Worm (Caenorhabditis elegans) whole organism, dauer: ENCODE data around the gene str-1.

Experiments
- unc-62 ChIP-seq: sonication (generic microtip); optimal IDR thresholded peaks from 2 replicates; lab custom pipeline; 2017; ENCODE audit warnings: missing biosample characterization, missing genetic modification reagents, missing genetic modification characterization

str-1 gene

ce11 chrIV:7167983-7168760 lies 5.4 kb upstream of the str-1 start, which contains the start of gene skr-16:
TSS of gene skr-16 (plus strand) at chrIV:7168710.
- TF ChIP-seq unc-62 (GFP tag; lab: Kevin White, UChicago): no peak

ce11 chrIV:7171222-7171621 lies 2.4 kb upstream of the str-1 start, which contains the start of gene str-220:
TSS of gene str-220 (minus strand) at chrIV:7171322.
- TF ChIP-seq unc-62 (GFP tag; lab: Kevin White, UChicago): no peak

DNA sequence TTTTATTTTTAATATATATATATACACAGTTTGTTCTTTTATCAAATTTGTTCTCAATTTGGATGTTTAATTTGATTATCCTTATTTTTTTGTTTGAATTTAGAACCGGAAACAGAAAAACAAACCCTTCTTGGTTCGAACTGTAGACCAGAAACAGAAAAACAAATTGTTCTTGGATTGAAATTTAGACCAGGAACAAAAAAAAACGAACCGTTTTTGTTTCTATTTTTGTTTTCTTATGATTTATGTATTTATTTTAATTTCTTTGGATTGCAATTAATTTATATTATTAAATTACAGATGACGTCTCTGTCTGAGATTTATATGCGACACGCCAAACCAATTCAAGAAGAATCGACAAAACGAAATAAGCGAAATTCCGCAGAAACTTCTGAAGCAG lies 1.8 kb downstream of the str-1 start, which contains the start of gene C42D4.19:
Gene C42D4.19, plus strand, starts transcription at position 301 of the 400 bp plus-strand sequence.
- no peak for TF ChIP-seq unc-62 (GFP tag; lab: Kevin White, UChicago)

- TF ChIP-seq unc-62 (GFP tag; lab: Kevin White, UChicago): no peak
Observed at ce11 chrIV:7176887-7177286, 3.3 kb downstream of the str-1 start, which contains the start of gene str-44. TSS of gene str-44 (plus strand) at chrIV:7177187.

ce11 chrIV:7178942-7179341 lies 5.4 kb downstream of the str-1 start, which contains the start of gene C42D4.3:
TSS of gene C42D4.3 (plus strand) at chrIV:7179239.
- no peak for TF ChIP-seq unc-62 (GFP tag; lab: Kevin White, UChicago)

ce11 chrIV:7180304-7180703 lies 6.7 kb downstream of the str-1 start, which contains the start of gene cest-10:
TSS of gene cest-10 (plus strand) at chrIV:7180557.
- TF ChIP-seq unc-62 (GFP tag; lab: Kevin White, UChicago): no peak

DNA sequence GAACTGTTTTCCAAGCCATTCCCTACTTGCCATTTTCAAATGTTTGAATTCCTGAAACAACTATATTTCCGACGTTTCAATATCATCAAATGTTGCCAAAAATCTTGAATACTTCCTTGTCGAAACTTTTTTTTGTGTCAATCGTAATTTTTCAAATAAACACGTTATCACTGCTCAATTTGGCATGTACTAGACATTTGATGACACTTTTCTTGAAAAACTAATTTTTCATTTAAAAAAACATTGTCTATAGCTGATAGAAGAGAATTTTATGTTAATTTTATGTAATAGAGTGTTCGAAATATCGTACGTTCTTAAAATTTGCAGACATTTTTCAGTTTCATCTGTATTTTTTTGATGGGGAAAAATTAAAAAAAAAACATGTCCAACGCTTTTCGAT lies 9.2 kb downstream of the str-1 start:
- no peak for TF ChIP-seq unc-62 (GFP tag; lab: Kevin White, UChicago)

DNA sequence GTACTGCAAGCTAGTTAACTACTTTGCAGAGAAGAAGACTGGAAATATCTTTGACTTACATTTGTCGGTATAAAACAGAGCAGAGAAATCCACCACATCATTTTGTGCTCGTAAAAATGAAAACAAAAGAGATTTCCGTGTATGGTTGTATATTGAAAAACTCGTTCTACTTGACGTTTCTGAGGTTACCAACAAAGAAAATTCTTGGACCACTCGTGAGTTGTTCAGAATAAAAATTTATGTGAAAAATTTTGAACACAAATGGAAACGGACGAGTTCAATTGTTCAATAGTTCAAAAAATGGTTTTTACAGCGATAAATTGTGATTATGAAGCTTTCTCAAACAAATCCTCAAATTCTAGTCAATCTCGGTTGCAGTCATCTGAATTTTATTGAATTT lies 11.0 kb downstream of the str-1 start, which contains the start of gene clec-179:
Gene clec-179, minus strand, starts transcription at position 101 of the 400 bp plus-strand sequence.
- no peak for TF ChIP-seq unc-62 (GFP tag; lab: Kevin White, UChicago)

DNA sequence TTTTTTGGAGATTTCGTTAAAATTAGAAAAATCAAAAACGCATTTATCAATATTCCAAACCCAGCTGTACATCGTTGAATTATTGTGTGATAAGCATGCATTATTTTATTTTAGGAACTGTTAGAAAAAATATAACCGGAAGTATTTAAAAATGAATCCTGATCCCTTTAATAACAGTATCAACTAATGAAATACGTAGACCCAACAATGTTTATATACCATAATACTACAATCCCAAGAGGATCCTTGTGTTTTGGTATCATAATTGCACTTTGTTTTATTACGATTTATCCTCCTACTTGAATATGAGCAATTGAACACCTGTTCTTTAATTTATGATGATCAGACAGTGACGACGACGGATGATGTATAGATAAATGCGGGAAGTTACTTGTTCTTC lies 13.2 kb downstream of the str-1 start, which contains the start of gene str-249:
Gene str-249, minus strand, starts transcription at position 101 of the 400 bp plus-strand sequence.
- no peak for TF ChIP-seq unc-62 (GFP tag; lab: Kevin White, UChicago)

ce11 chrIV:7188030-7188429 lies 14.4 kb downstream of the str-1 start, which contains the start of gene C42D4.13:
TSS of gene C42D4.13 (minus strand) at chrIV:7188130.
- TF ChIP-seq unc-62 (GFP tag; lab: Kevin White, UChicago): no peak

DNA sequence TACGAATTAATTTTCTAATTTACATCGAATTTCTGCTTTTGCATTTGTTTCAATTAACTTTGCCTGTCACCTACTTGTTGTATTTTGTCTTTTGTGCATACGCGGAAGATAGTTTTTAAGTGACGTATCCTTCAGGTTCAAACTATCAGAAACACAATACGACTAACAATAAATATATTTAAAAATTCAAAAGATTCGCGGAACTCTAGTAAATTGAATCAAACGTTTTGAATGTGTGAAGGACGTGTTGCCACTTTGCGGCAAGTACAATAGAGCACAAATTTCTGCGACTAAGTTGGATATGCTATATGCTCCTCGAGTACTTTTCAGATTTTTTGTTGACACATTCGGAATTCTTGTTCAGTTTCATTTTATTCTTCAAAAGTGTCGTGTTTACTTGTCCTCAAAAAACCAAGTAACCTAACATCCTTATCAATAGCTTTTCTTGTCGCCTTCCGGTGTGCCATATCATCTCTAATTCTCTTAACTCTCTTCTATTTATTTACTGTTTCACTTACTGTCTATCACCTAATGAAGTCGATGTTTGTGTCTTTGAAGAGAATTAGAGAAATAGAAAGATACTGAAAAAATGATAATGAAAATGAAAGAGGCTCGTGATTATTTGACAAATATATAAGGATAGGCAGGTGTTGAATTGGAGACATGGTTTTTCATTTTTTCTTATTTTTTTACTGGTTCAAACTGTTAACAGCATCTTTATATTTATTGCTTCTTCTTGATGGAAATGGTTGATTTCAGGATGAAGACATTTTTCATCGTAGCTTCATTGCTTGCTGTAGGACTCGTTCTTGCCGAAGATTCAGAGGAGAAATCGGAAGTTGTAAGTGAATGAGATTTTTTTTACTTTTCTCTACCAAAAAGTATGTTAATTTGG lies 15.2 kb downstream of the str-1 start, which contains the start of gene srlf-7:
Gene srlf-7, plus strand, starts transcription at position 760 of the 895 bp plus-strand sequence.
- TF ChIP-seq unc-62 (GFP tag; lab: Kevin White, UChicago): no peak

ce11 chrIV:7190409-7190808 lies 16.8 kb downstream of the str-1 start:
- TF ChIP-seq unc-62 (GFP tag; lab: Kevin White, UChicago): no peak

DNA sequence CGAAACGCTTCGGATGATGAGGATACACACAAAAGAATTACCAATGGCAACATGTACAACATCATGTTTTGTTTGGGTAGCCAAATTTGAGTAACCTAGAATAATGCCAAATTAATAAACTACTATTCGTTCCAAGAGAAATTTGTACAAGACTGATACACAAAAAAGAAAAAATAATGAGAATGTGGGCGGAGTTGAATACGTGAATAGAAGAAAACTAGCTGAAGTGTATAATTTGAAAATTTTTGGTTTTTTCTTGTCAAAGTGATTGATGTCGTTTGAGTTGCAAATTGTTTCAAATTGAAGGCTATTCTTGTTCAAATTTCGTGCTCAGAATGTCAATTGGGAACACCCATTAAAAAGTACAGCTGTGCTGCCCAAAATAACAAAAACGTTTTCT lies 18.2 kb downstream of the str-1 start, which contains the start of gene R13A1.5:
Gene R13A1.5, minus strand, starts transcription at position 101 of the 400 bp plus-strand sequence.
- no peak for TF ChIP-seq unc-62 (GFP tag; lab: Kevin White, UChicago)

DNA sequence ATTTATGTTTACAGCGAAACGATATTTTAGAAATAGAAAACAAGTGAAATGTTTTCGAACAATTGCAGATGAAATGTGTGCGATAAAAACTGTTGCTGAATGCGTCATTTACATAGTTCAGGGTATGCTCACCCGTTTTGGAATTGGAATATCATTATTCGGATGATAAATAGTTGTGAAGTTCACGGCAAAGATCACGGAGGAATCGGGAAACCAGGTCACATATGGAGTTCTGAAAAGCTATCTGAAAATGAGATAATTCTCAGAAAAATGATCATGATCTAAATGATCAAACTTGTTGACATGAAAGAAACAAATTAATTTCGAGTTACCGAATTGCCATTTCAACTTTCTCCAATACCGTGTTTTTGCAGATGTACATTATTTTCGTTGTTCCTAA lies 22.1 kb downstream of the str-1 start, which contains the start of gene best-16:
Gene best-16, minus strand, starts transcription at position 101 of the 400 bp plus-strand sequence.
- no peak for TF ChIP-seq unc-62 (GFP tag; lab: Kevin White, UChicago)

DNA sequence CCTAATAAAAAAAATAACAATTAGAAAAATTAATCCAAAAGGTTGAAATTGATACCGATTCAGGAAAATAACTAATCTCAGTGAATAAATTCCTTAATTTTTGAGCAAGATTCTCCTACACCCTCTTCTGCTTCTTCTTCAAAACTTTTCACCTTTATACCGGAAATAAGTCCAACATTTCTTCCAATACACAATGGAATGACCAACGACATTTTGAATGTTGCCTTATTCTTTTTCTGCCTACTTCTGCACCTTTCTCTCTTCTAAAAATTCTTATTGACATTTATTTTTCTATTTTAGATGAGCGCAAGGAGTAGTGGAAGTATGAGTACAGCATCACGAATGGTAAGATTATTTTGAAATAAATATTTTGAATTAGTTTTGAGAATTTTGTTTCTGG lies 23.3 kb downstream of the str-1 start, which contains the start of gene unc-8:
Gene unc-8, plus strand, starts transcription at position 301 of the 400 bp plus-strand sequence.
- TF ChIP-seq unc-62 (GFP tag; lab: Kevin White, UChicago): no peak
